Fruit fly (Drosophila melanogaster): ENCODE results near the gene CG34164.

Gene CG34164

DNA sequence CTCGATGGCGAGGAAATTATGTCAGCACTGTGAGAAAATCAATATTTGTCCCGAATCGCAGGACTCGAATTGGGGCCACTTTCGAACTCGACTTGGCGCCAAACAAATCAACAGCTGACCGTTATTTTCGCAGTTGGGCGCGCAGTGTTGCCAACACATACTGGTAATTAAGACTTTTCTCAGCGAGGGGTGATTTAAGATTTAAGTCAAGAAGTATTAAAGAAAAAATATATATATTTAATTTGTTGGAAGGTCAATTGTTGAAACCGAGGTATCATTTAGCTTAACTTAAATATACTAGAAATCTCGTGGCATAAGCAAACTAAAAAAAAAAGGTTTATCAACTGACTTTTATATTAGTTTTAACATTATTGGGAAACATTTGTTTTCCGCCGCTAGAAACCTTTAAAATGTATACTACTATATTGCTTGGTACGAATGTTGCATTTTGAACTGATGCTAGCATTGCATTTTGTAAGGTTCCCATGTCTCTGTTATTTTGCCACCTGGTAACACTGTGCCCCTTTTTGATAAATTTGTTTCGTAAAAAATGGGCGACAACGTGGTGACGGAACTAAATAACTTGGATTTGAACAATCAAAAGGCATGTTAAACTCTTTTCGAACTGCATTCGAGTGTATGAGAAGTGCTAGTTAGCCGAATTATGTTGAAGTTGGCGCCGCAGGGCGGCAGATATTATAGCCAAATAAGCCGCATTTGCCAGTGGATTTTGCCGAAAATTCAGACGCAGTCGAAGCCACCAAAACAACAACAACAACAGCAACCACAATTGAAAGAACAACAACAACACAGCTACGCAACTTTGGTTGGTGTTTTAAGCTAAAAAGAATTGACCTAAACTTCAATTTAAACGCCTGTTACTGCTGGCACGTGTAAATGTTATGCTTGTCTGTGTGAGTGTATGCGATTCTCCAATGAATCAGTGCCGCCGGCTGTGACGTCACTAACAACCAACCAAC, 47.4 kb downstream of the CG34164 start, which contains the start of the genes Patsas and ThrRS:
Gene Patsas (minus strand): TSS at position 55 of the 980 bp plus-strand sequence.
Gene ThrRS (plus strand): TSS at position 521 of the 980 bp plus-strand sequence.
- peak; percentile 86 for TF ChIP-seq CG14711 (tag; optimal IDR thresholded peaks at IDR 0.05)
- peak; percentile 69 for TF ChIP-seq pad (GFP tag; optimal IDR thresholded peaks at IDR 0.05)
- peak; percentile 76 for TF ChIP-seq CG11617 (GFP tag; optimal IDR thresholded peaks at IDR 0.05)
- TF ChIP-seq Crg-1 (GFP tag; optimal IDR thresholded peaks at IDR 0.05) = peak; percentile 23
- peak; percentile 51 for TF ChIP-seq ovo (GFP tag; optimal IDR thresholded peaks at IDR 0.05)
- peak; percentile 67 for TF ChIP-seq tj (GFP tag; optimal IDR thresholded peaks at IDR 0.05)
- TF ChIP-seq cnc (optimal IDR thresholded peaks at IDR 0.05) = no peak
- peak; percentile 80 for TF ChIP-seq CG7101 (tag; optimal IDR thresholded peaks at IDR 0.05)
- TF ChIP-seq bab1 (GFP tag; optimal IDR thresholded peaks at IDR 0.05) = peak; percentile 50
- TF ChIP-seq CG5204 (GFP tag; optimal IDR thresholded peaks at IDR 0.05) = no peak
- peak; percentile 77 for TF ChIP-seq CG12768 (GFP tag; optimal IDR thresholded peaks at IDR 0.05)
- peak; percentile 39 for TF ChIP-seq cic (GFP tag; optimal IDR thresholded peaks at IDR 0.05)
- TF ChIP-seq CG1620 (GFP tag; optimal IDR thresholded peaks at IDR 0.05) = peak; percentile 70
- peak; percentile 89 for TF ChIP-seq CG7045 (GFP tag; optimal IDR thresholded peaks at IDR 0.05)
- TF ChIP-seq Mnt (GFP tag; optimal IDR thresholded peaks at IDR 0.05) = peak; percentile 87
- TF ChIP-seq kay (GFP tag; ENCODE audit: borderline replicate concordance) = no peak
- TF ChIP-seq Clk (GFP tag; optimal IDR thresholded peaks at IDR 0.05) = peak; percentile 39
- peak; percentile 84 for TF ChIP-seq toe (GFP tag; optimal IDR thresholded peaks at IDR 0.05)
- peak; percentile 66 for TF ChIP-seq Hr96 (GFP tag; optimal IDR thresholded peaks at IDR 0.05)
- peak; percentile 72 for TF ChIP-seq CG33017 (tag; optimal IDR thresholded peaks at IDR 0.05)

DNA sequence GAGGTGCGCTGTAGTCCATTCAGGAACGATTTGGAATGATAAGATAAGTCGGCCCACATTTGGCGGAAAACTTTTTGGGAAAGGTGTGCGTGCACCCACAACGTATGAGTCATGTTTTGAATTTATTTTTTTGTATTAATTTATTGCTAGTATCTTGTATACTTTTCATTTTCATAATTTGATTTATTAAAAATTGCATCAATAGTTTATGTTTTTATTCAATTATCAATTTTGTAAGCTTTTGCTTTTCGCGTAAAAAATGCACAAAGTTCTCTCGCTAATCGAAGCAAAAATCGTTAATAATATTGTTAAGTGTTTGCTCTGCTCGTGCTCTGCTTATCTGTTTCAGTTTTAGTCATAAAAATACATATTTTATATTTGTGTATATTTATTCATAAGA, 50.9 kb downstream of the CG34164 start:
- peak; percentile 26 for TF ChIP-seq cic (GFP tag; optimal IDR thresholded peaks at IDR 0.05)
- no peak for TF ChIP-seq cnc (optimal IDR thresholded peaks at IDR 0.05)
- TF ChIP-seq CG12768 (GFP tag; optimal IDR thresholded peaks at IDR 0.05) = no peak
- TF ChIP-seq Crg-1 (GFP tag; optimal IDR thresholded peaks at IDR 0.05) = no peak
- TF ChIP-seq Hr96 (GFP tag; optimal IDR thresholded peaks at IDR 0.05) = no peak
- TF ChIP-seq CG7101 (tag; optimal IDR thresholded peaks at IDR 0.05) = no peak
- no peak for TF ChIP-seq CG14711 (tag; optimal IDR thresholded peaks at IDR 0.05)
- no peak for TF ChIP-seq Clk (GFP tag; optimal IDR thresholded peaks at IDR 0.05)
- TF ChIP-seq CG7045 (GFP tag; optimal IDR thresholded peaks at IDR 0.05) = no peak
- no peak for TF ChIP-seq ovo (GFP tag; optimal IDR thresholded peaks at IDR 0.05)
- TF ChIP-seq CG5204 (GFP tag; optimal IDR thresholded peaks at IDR 0.05) = no peak
- TF ChIP-seq kay (GFP tag; ENCODE audit: borderline replicate concordance) = peak; percentile 96
- TF ChIP-seq tj (GFP tag; optimal IDR thresholded peaks at IDR 0.05) = no peak
- peak; percentile 6 for TF ChIP-seq Mnt (GFP tag; optimal IDR thresholded peaks at IDR 0.05)
